Worm (Caenorhabditis elegans): ENCODE measurements around the gene C08H9.16.

- TF ChIP-seq skn-1 (tag; optimal IDR thresholded peaks at IDR 0.05), result no peak
- TF ChIP-seq zag-1 (tag; optimal IDR thresholded peaks at IDR 0.05), result no peak
- TF ChIP-seq nhr-28 (tag; optimal IDR thresholded peaks at IDR 0.05), result no peak
- no peak for TF ChIP-seq F16B12.6 (tag; optimal IDR thresholded peaks at IDR 0.05)
- TF ChIP-seq sptf-1 (tag; optimal IDR thresholded peaks at IDR 0.05), result no peak
Measured at ce11 chrII:9900276-9900675, 7.7 kb downstream of the C08H9.16 start, which contains the start of gene unc-4.

All from whole organism, L1 larva.